Fruit fly (Drosophila melanogaster) whole organism, adult: ENCODE results near the gene CG11629.

Source experiments
- CG11617 ChIP-seq: fragments of 200-800 bp; sonication (Bioruptor generic); optimal IDR thresholded peaks from 2 replicates; lab custom pipeline; 2017; ENCODE audit warnings: mild to moderate bottlenecking, missing biosample characterization, missing genetic modification reagents, missing genetic modification characterization
- CG12768 ChIP-seq: fragments of 200-800 bp; sonication (Bioruptor generic); optimal IDR thresholded peaks from 2 replicates; lab custom pipeline; 2017; ENCODE audit warnings: missing biosample characterization, missing genetic modification characterization, mild to moderate bottlenecking, moderate library complexity, missing genetic modification reagents
- CG14711 ChIP-seq: fragments of 200-800 bp; sonication (Bioruptor generic); optimal IDR thresholded peaks from 2 replicates; lab custom pipeline; 2018; ENCODE audit warnings: missing biosample characterization, mild to moderate bottlenecking, missing genetic modification characterization, moderate library complexity
- CG1620 ChIP-seq: fragments of 200-800 bp; sonication (Bioruptor generic); optimal IDR thresholded peaks from 2 replicates; lab custom pipeline; 2016; ENCODE audit warnings: missing biosample characterization, missing genetic modification characterization
- Clk ChIP-seq: fragments of 200-800 bp; sonication (Bioruptor generic); optimal IDR thresholded peaks from 2 replicates; lab custom pipeline; 2017; ENCODE audit warnings: missing biosample characterization, missing genetic modification characterization
- Hr96 ChIP-seq: fragments of 200-800 bp; sonication (Bioruptor generic); optimal IDR thresholded peaks from 2 replicates; lab custom pipeline; 2016; ENCODE audit warnings: missing biosample characterization, missing genetic modification characterization
- Mnt ChIP-seq: fragments of 200-800 bp; sonication (Bioruptor generic); optimal IDR thresholded peaks from 2 replicates; lab custom pipeline; 2016; ENCODE audit warnings: missing biosample characterization, mild to moderate bottlenecking, missing genetic modification characterization
- cic ChIP-seq: fragments of 200-800 bp; sonication (Bioruptor generic); optimal IDR thresholded peaks from 2 replicates; lab custom pipeline; 2017; ENCODE audit warnings: missing biosample characterization, mild to moderate bottlenecking, missing genetic modification characterization, moderate library complexity
- tj ChIP-seq: fragments of 200-800 bp; sonication (Bioruptor generic); optimal IDR thresholded peaks from 3 replicates; lab custom pipeline; 2017; ENCODE audit warnings: missing biosample characterization, mild to moderate bottlenecking, missing genetic modification characterization, moderate library complexity
- toe ChIP-seq: fragments of 200-800 bp; sonication (Bioruptor generic); optimal IDR thresholded peaks from 2 replicates; lab custom pipeline; 2016; ENCODE audit warnings: missing biosample characterization, missing genetic modification characterization

DNA sequence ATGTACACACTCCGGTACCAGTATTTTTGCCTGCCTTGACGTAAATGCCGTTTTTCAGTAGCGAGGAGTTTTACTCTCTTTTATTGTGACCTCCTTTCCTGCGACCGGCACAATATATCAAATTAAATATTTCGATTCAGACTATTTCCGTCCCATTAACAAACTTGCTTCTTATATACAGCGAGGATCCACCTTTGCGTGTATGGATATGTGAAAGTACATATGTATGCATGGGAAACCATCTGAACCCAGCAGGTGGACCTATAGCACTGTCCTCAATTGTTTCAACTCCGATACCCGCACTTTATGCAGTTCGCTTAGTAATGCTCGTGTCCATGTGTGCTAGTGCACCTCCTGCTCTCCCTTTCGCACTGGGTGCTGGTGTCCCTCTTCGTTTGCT, 50.8 kb downstream of the CG11629 start:
- TF ChIP-seq Clk (no peak), tj (GFP tag; lab: Kevin White, UChicago) (peak; percentile 27), toe (GFP tag; lab: Kevin White, UChicago) (no peak), CG1620 (GFP tag; lab: Kevin White, UChicago) (no peak), CG11617 (GFP tag; lab: Kevin White, UChicago) (no peak), CG14711 (tag; lab: Kevin White, UChicago) (no peak), cic (GFP tag; lab: Kevin White, UChicago) (no peak), Mnt (no peak), Hr96 (no peak), CG12768 (GFP tag; lab: Kevin White, UChicago) (no peak)
